Fruit fly (Drosophila melanogaster) whole organism, embryonic: Measurements from ENCODE around the gene CG17754.

Experiments used
- Abd-B ChIP-seq: fragments of 200-800 bp; sonication (Bioruptor generic); optimal IDR thresholded peaks from 2 replicates; lab custom pipeline; 2018; ENCODE audit warnings: missing biosample characterization, mild to moderate bottlenecking, missing genetic modification characterization, moderate library complexity
- Adf1 ChIP-seq: fragments of 200-800 bp; sonication (Bioruptor generic); IDR thresholded peaks from 2 replicates; pipeline ENCODE4 v1.3.6; 2022; ENCODE audit warnings: missing biosample characterization, missing genetic modification characterization
- B-H1 ChIP-seq: fragments of 200-800 bp; sonication (Bioruptor generic); IDR thresholded peaks from 3 replicates; pipeline ENCODE4 v1.3.6; 2022; ENCODE audit warnings: missing biosample characterization, missing genetic modification characterization
- Bteb2 ChIP-seq: fragments of 200-800 bp; sonication (Bioruptor generic); optimal IDR thresholded peaks from 2 replicates; lab custom pipeline; 2016; ENCODE audit warnings: missing biosample characterization, missing genetic modification characterization
- CG10565 ChIP-seq: fragments of 200-800 bp; sonication (Bioruptor generic); optimal IDR thresholded peaks from 3 replicates; lab custom pipeline; 2016; ENCODE audit warnings: missing biosample characterization, mild to moderate bottlenecking, missing genetic modification characterization
- CG13123 ChIP-seq: fragments of 200-800 bp; sonication (Bioruptor generic); optimal IDR thresholded peaks from 2 replicates; lab custom pipeline; 2016; ENCODE audit warnings: missing biosample characterization, missing genetic modification characterization
- CG15514 ChIP-seq: fragments of 200-800 bp; sonication (Bioruptor generic); optimal IDR thresholded peaks from 3 replicates; lab custom pipeline; 2017; ENCODE audit warnings: missing biosample characterization, missing genetic modification characterization, mild to moderate bottlenecking, moderate library complexity, missing genetic modification reagents
- CG17186 ChIP-seq: fragments of 200-800 bp; sonication (Bioruptor generic); optimal IDR thresholded peaks from 3 replicates; lab custom pipeline; 2017; ENCODE audit warnings: missing biosample characterization, missing genetic modification reagents, missing genetic modification characterization
- CG17328 ChIP-seq: fragments of 200-800 bp; sonication (Bioruptor generic); IDR thresholded peaks from 2 replicates; pipeline ENCODE4 v1.3.6; 2022; ENCODE audit warnings: missing biosample characterization, missing genetic modification characterization
- CG2875 ChIP-seq: fragments of 200-800 bp; sonication (Bioruptor generic); optimal IDR thresholded peaks from 2 replicates; lab custom pipeline; 2017; ENCODE audit warnings: missing biosample characterization, mild to moderate bottlenecking, missing genetic modification characterization, missing genetic modification reagents
- CG3726 ChIP-seq: fragments of 200-800 bp; sonication (Bioruptor generic); IDR thresholded peaks from 3 replicates; pipeline ENCODE4, ENCODE4 v1.3.6; 2022; ENCODE audit warnings: missing biosample characterization, missing genetic modification characterization
- CG4617 ChIP-seq: fragments of 200-800 bp; sonication (Bioruptor generic); optimal IDR thresholded peaks from 3 replicates; lab custom pipeline; 2016; ENCODE audit warnings: missing biosample characterization, missing genetic modification characterization, borderline replicate concordance
- CG7271 ChIP-seq: fragments of 200-800 bp; sonication (Bioruptor generic); optimal IDR thresholded peaks from 2 replicates; lab custom pipeline; 2018; ENCODE audit warnings: missing biosample characterization, mild to moderate bottlenecking, missing genetic modification characterization, moderate library complexity
- CG8944 ChIP-seq: fragments of 200-800 bp; sonication (Bioruptor generic); optimal IDR thresholded peaks from 3 replicates; lab custom pipeline; 2016; ENCODE audit warnings: missing biosample characterization, missing genetic modification characterization
- D ChIP-seq, 2 experiments: fragments of 200-800 bp in 1 of 2; fragments of >200 bp in 1 of 2; sonication (Bioruptor generic) in 1 of 2; optimal IDR thresholded peaks; 2 replicates in 1 of 2; 3 replicates in 1 of 2; lab custom pipeline; 2017; ENCODE audit warnings: mild to moderate bottlenecking in 1 of 2, missing biosample characterization in 1 of 2, missing genetic modification characterization in 1 of 2, missing genetic modification reagents in 1 of 2
- D19A ChIP-seq: fragments of 200-800 bp; optimal IDR thresholded peaks from 3 replicates; lab custom pipeline; 2019; ENCODE audit warnings: missing biosample characterization, mild to moderate bottlenecking, missing genetic modification characterization, moderate library complexity
- E2f1 ChIP-seq: fragments of 200-800 bp; sonication (Bioruptor generic); IDR thresholded peaks from 2 replicates; pipeline ENCODE4 v1.3.6; 2022; ENCODE audit warnings: missing biosample characterization, missing genetic modification characterization
- Fer2 ChIP-seq: fragments of 200-800 bp; sonication (Bioruptor generic); optimal IDR thresholded peaks from 2 replicates; lab custom pipeline; 2018; ENCODE audit warnings: missing biosample characterization, mild to moderate bottlenecking, missing genetic modification characterization, moderate library complexity
- H2.0 ChIP-seq: fragments of 200-800 bp; sonication (Bioruptor generic); IDR thresholded peaks from 2 replicates; pipeline ENCODE4 v1.3.6; 2022; ENCODE audit warnings: missing biosample characterization, missing genetic modification characterization
- Meics ChIP-seq: fragments of 200-800 bp; sonication (Bioruptor generic); optimal IDR thresholded peaks from 2 replicates; lab custom pipeline; 2017; ENCODE audit warnings: missing biosample characterization, mild to moderate bottlenecking, missing genetic modification characterization
- Myb ChIP-seq: fragments of 200-800 bp; sonication (Bioruptor generic); optimal IDR thresholded peaks from 2 replicates; lab custom pipeline; 2016; ENCODE audit warnings: missing biosample characterization, missing genetic modification characterization
- Oaz ChIP-seq: fragments of 200-800 bp; sonication (Bioruptor generic); IDR thresholded peaks from 2 replicates; pipeline ENCODE4 v1.3.6; 2022; ENCODE audit warnings: missing biosample characterization, missing genetic modification characterization
- Poxn ChIP-seq: fragments of 200-800 bp; sonication (Bioruptor generic); IDR thresholded peaks from 2 replicates; pipeline ENCODE4 v1.3.6; 2022; ENCODE audit warnings: missing biosample characterization, missing genetic modification characterization
- Scr ChIP-seq: fragments of 200-800 bp; sonication (Bioruptor generic); IDR thresholded peaks from 2 replicates; pipeline ENCODE4 v1.3.6; 2022; ENCODE audit warnings: missing biosample characterization, missing genetic modification characterization; ENCODE audit not compliant: partially characterized antibody
- Sin3A ChIP-seq: fragments of >200 bp; optimal IDR thresholded peaks from 2 replicates; lab custom pipeline; 2018
- Sox102F ChIP-seq: fragments of 200-800 bp; sonication (Bioruptor generic); optimal IDR thresholded peaks from 2 replicates; lab custom pipeline; 2018; ENCODE audit warnings: missing biosample characterization, mild to moderate bottlenecking, missing genetic modification characterization, moderate library complexity
- Stat92E ChIP-seq, 3 experiments: fragments of >200 bp in 2 of 3; fragments of 200-800 bp in 1 of 3; sonication (Bioruptor generic) in 1 of 3; optimal IDR thresholded peaks; 2 replicates each; lab custom pipeline; 2017 to 2019; ENCODE audit warnings: missing biosample characterization in 3 of 3, missing genetic modification characterization in 3 of 3, mild to moderate bottlenecking in 1 of 3, moderate library complexity in 1 of 3
- Xbp1 ChIP-seq: fragments of 200-800 bp; sonication (Bioruptor generic); optimal IDR thresholded peaks from 3 replicates; lab custom pipeline; 2016; ENCODE audit warnings: missing biosample characterization, mild to moderate bottlenecking, missing genetic modification characterization
- ase ChIP-seq: fragments of 200-800 bp; sonication (Bioruptor generic); IDR thresholded peaks from 3 replicates; pipeline ENCODE4 v1.3.6; 2022; ENCODE audit warnings: missing biosample characterization, missing genetic modification characterization
- bsh ChIP-seq, 2 experiments: fragments of 200-800 bp; sonication (Bioruptor generic); optimal IDR thresholded peaks; 2 replicates each; lab custom pipeline; 2017 to 2018; ENCODE audit warnings: mild to moderate bottlenecking in 2 of 2, missing biosample characterization in 2 of 2, missing genetic modification characterization in 2 of 2, moderate library complexity in 1 of 2
- croc ChIP-seq: fragments of 200-800 bp; sonication (Bioruptor generic); conservative IDR thresholded peaks from 3 replicates; pipeline ENCODE4 v1.3.6; 2022; ENCODE audit warnings: missing biosample characterization, missing genetic modification characterization
- dm ChIP-seq: fragments of 200-800 bp; sonication (Bioruptor generic); optimal IDR thresholded peaks from 3 replicates; lab custom pipeline; 2016; ENCODE audit warnings: missing biosample characterization, missing genetic modification characterization
- esg ChIP-seq: fragments of 200-800 bp; sonication (Bioruptor generic); conservative IDR thresholded peaks from 2 replicates; pipeline ENCODE4 v1.3.6; 2022; ENCODE audit warnings: missing biosample characterization, missing genetic modification characterization
- eve ChIP-seq, 2 experiments: fragments of >200 bp; optimal IDR thresholded peaks; 2 replicates each; lab custom pipeline; 2017; ENCODE audit warnings: missing biosample characterization in 2 of 2, missing genetic modification characterization in 2 of 2
- ewg ChIP-seq: fragments of 200-800 bp; sonication (Bioruptor generic); optimal IDR thresholded peaks from 3 replicates; lab custom pipeline; 2017; ENCODE audit warnings: mild to moderate bottlenecking, missing biosample characterization, missing genetic modification reagents, missing genetic modification characterization
- exex ChIP-seq: fragments of 200-800 bp; sonication (Bioruptor generic); optimal IDR thresholded peaks from 4 replicates; lab custom pipeline; 2018; ENCODE audit warnings: missing biosample characterization, mild to moderate bottlenecking, missing genetic modification characterization, moderate library complexity
- fd3F ChIP-seq: fragments of 200-800 bp; sonication (Bioruptor generic); optimal IDR thresholded peaks from 2 replicates; lab custom pipeline; 2018; ENCODE audit warnings: missing biosample characterization, mild to moderate bottlenecking, missing genetic modification characterization, moderate library complexity
- fru ChIP-seq: fragments of >200 bp; optimal IDR thresholded peaks from 2 replicates; lab custom pipeline; 2017
- ftz-f1 ChIP-seq: fragments of 200-800 bp; sonication (Bioruptor generic); optimal IDR thresholded peaks from 2 replicates; lab custom pipeline; 2016; ENCODE audit warnings: missing biosample characterization, missing genetic modification characterization
- gro ChIP-seq: fragments of 200-800 bp; sonication (Bioruptor generic); optimal IDR thresholded peaks from 2 replicates; lab custom pipeline; 2016; ENCODE audit warnings: missing biosample characterization, missing genetic modification characterization
- lbe ChIP-seq: fragments of 200-800 bp; sonication (Bioruptor generic); optimal IDR thresholded peaks from 2 replicates; lab custom pipeline; 2016; ENCODE audit warnings: missing biosample characterization, mild to moderate bottlenecking, missing genetic modification characterization
- mld ChIP-seq: fragments of 200-800 bp; sonication (Bioruptor generic); IDR thresholded peaks from 3 replicates; pipeline ENCODE4 v1.3.6; 2022; ENCODE audit warnings: missing biosample characterization, missing genetic modification characterization; ENCODE audit not compliant: partially characterized antibody
- pan ChIP-seq, 4 experiments: fragments of >200 bp in 3 of 4; fragments of 200-800 bp in 1 of 4; sonication (Bioruptor generic) in 1 of 4; optimal IDR thresholded peaks in 3 of 4; IDR thresholded peaks in 1 of 4; 2 replicates each; pipeline versions ENCODE4 v1.3.6 to Lab custom; 2017 to 2022; ENCODE audit warnings: missing biosample characterization in 2 of 4, missing genetic modification characterization in 2 of 4, mixed read lengths in 1 of 4
- pfk ChIP-seq: fragments of 200-800 bp; sonication (Bioruptor generic); optimal IDR thresholded peaks from 2 replicates; lab custom pipeline; 2018; ENCODE audit warnings: missing biosample characterization, mild to moderate bottlenecking, missing genetic modification characterization, moderate library complexity
- pnt ChIP-seq: fragments of 200-800 bp; sonication (Bioruptor generic); optimal IDR thresholded peaks from 3 replicates; lab custom pipeline; 2016; ENCODE audit warnings: missing biosample characterization, missing genetic modification characterization
- sc ChIP-seq, 3 experiments: fragments of >200 bp in 2 of 3; fragments of 200-800 bp in 1 of 3; sonication (Bioruptor generic) in 1 of 3; optimal IDR thresholded peaks; 2 replicates in 2 of 3; 3 replicates in 1 of 3; lab custom pipeline; 2017; ENCODE audit warnings: mild to moderate bottlenecking in 1 of 3, missing biosample characterization in 1 of 3, missing genetic modification characterization in 1 of 3, missing genetic modification reagents in 1 of 3
- sd ChIP-seq: fragments of 200-800 bp; sonication (Bioruptor generic); optimal IDR thresholded peaks from 3 replicates; lab custom pipeline; 2018; ENCODE audit warnings: missing biosample characterization, mild to moderate bottlenecking, missing genetic modification characterization, moderate library complexity
- sqz ChIP-seq: fragments of 200-800 bp; sonication (Bioruptor generic); optimal IDR thresholded peaks from 3 replicates; lab custom pipeline; 2018; ENCODE audit warnings: missing biosample characterization, mild to moderate bottlenecking, missing genetic modification characterization
- stc ChIP-seq: fragments of 200-800 bp; sonication (Bioruptor generic); IDR thresholded peaks from 2 replicates; pipeline ENCODE4 v1.3.6; 2022; ENCODE audit warnings: missing biosample characterization, missing genetic modification characterization
- tgo ChIP-seq: fragments of 200-800 bp; sonication (Bioruptor generic); IDR thresholded peaks from 3 replicates; pipeline ENCODE4 v1.3.6; 2022; ENCODE audit warnings: missing biosample characterization, missing genetic modification characterization

Gene CG17754

dm6 chrX:9232199-9232598 is 18.0 kb upstream of the CG17754 start, which contains the start of gene CG12121 (continued):
- TF ChIP-seq Abd-B (GFP tag; lab: Kevin White, UChicago) (peak; percentile 18), CG8944 (GFP tag; lab: Kevin White, UChicago) (no peak), exex (tag; lab: Kevin White, UChicago) (no peak), ase (GFP tag; lab: Robert Waterston, UW) (no peak), sc (optimal IDR thresholded peaks at IDR 0.05; lab: Kevin White, UChicago) (no peak), sc (GFP tag; optimal IDR thresholded peaks at IDR 0.05; lab: Kevin White, UChicago) (no peak), Sin3A (lab: Kevin White, UChicago) (no peak), ftz-f1 (peak; percentile 44), CG3726 (no peak), Oaz (no peak), gro (no peak), sqz (GFP tag; lab: Kevin White, UChicago) (no peak), esg (GFP tag; lab: Robert Waterston, UW) (no peak), B-H1 (GFP tag; lab: Robert Waterston, UW) (no peak), Bteb2 (GFP tag; lab: Kevin White, UChicago) (no peak), pnt (GFP tag; lab: Kevin White, UChicago) (no peak), eve (GFP tag; optimal IDR thresholded peaks at IDR 0.05; lab: Kevin White, UChicago) (no peak), lbe (GFP tag; lab: Kevin White, UChicago) (no peak), Myb (GFP tag; lab: Kevin White, UChicago) (peak; percentile 94), Fer2 (tag; lab: Kevin White, UChicago) (no peak), Adf1 (GFP tag; lab: Robert Waterston, UW) (no peak), CG17186 (GFP tag; lab: Kevin White, UChicago) (no peak), H2.0 (GFP tag; lab: Robert Waterston, UW) (no peak), Sox102F (no peak), Scr (GFP tag; lab: Robert Waterston, UW) (peak; percentile 65), Meics (no peak), CG7271 (tag; lab: Kevin White, UChicago) (no peak), CG13123 (GFP tag; lab: Kevin White, UChicago) (no peak), fru (lab: Kevin White, UChicago) (no peak), croc (GFP tag; lab: Robert Waterston, UW) (no peak), sd (no peak), Xbp1 (GFP tag; lab: Kevin White, UChicago) (no peak), Stat92E (GFP tag; optimal IDR thresholded peaks at IDR 0.05; lab: Kevin White, UChicago) (no peak), D19A (tag; lab: Kevin White, UChicago) (no peak), CG4617 (GFP tag; lab: Kevin White, UChicago) (peak; percentile 34), stc (GFP tag; lab: Robert Waterston, UW) (no peak), E2f1 (no peak), ewg (GFP tag; lab: Kevin White, UChicago) (no peak), bsh (GFP tag; optimal IDR thresholded peaks at IDR 0.05; lab: Kevin White, UChicago) (no peak), pan (optimal IDR thresholded peaks at IDR 0.05; lab: Kevin White, UChicago) (no peak), pan (GFP tag; optimal IDR thresholded peaks at IDR 0.05 in 1 of 2, IDR thresholded peaks at IDR 0.05 in 1 of 2) (no peak), fd3F (no peak), CG17328 (no peak), pfk (GFP tag; lab: Kevin White, UChicago) (no peak), CG2875 (GFP tag; lab: Kevin White, UChicago) (no peak), CG10565 (GFP tag; lab: Kevin White, UChicago) (no peak), tgo (no peak), Poxn (GFP tag; lab: Robert Waterston, UW) (no peak), CG15514 (GFP tag; lab: Kevin White, UChicago) (peak; percentile 71), dm (GFP tag; lab: Kevin White, UChicago) (peak; percentile 11), D (optimal IDR thresholded peaks at IDR 0.05; lab: Kevin White, UChicago) (no peak), D (GFP tag; optimal IDR thresholded peaks at IDR 0.05; lab: Kevin White, UChicago) (no peak), mld (GFP tag; lab: Robert Waterston, UW) (peak; percentile 57; the same call in 1 of the 3 replicates)
